Worm (Caenorhabditis elegans) whole organism, mixed stage, embryonic: Measurements from ENCODE around the gene clec-143.
A peak's percentile ranks its signal among the peaks of the same experiment; 100 is the strongest.

Experiments used
- M03D4.4 ChIP-seq: sonication (generic microtip); optimal IDR thresholded peaks from 2 replicates; lab custom pipeline; 2017; ENCODE audit warnings: mild to moderate bottlenecking, missing genetic modification characterization, missing compliant biosample characterization
- blmp-1 ChIP-seq: fragments of 150-350 bp; optimal IDR thresholded peaks from 2 replicates; lab custom pipeline; 2014; ENCODE audit warnings: missing biosample characterization, missing genetic modification characterization
- ceh-39 ChIP-seq: fragments of 150-350 bp; optimal IDR thresholded peaks from 2 replicates; lab custom pipeline; 2014; ENCODE audit warnings: missing biosample characterization, missing genetic modification characterization
- ceh-43 ChIP-seq: fragments of 200-800 bp; sonication (Bioruptor generic); optimal IDR thresholded peaks from 2 replicates; lab custom pipeline; 2018; ENCODE audit warnings: mild to moderate bottlenecking, missing genetic modification characterization, moderate library complexity, missing compliant biosample characterization
- ces-1 ChIP-seq: fragments of 150-350 bp; optimal IDR thresholded peaks from 2 replicates; lab custom pipeline; 2014; ENCODE audit warnings: missing biosample characterization, missing genetic modification reagents, missing genetic modification characterization
- cnd-1 ChIP-seq: fragments of 200-800 bp; sonication (Bioruptor generic); optimal IDR thresholded peaks from 2 replicates; lab custom pipeline; 2018; ENCODE audit warnings: mild to moderate bottlenecking, missing genetic modification characterization, missing compliant biosample characterization
- drap-1 ChIP-seq: fragments of 200-800 bp; sonication (Bioruptor generic); optimal IDR thresholded peaks from 3 replicates; lab custom pipeline; 2018; ENCODE audit warnings: mild to moderate bottlenecking, missing genetic modification characterization, missing compliant biosample characterization
- elt-1 ChIP-seq: sonication (generic microtip); optimal IDR thresholded peaks from 2 replicates; lab custom pipeline; 2017; ENCODE audit warnings: missing genetic modification characterization, mild to moderate bottlenecking, missing compliant biosample characterization, antibody characterized with exemption, moderate library complexity, borderline replicate concordance; ENCODE audit not compliant: insufficient read depth
- flh-1 ChIP-seq: fragments of 200-800 bp; sonication (Bioruptor generic); optimal IDR thresholded peaks from 2 replicates; lab custom pipeline; 2018; ENCODE audit warnings: mild to moderate bottlenecking, missing genetic modification characterization, moderate library complexity, missing compliant biosample characterization
- ham-2 ChIP-seq: fragments of 200-800 bp; sonication (Bioruptor generic); optimal IDR thresholded peaks from 2 replicates; lab custom pipeline; 2018; ENCODE audit warnings: mild to moderate bottlenecking, missing genetic modification characterization, missing compliant biosample characterization
- hlh-1 ChIP-seq: fragments of 150-350 bp; optimal IDR thresholded peaks from 2 replicates; lab custom pipeline; 2014; ENCODE audit warnings: missing biosample characterization, missing genetic modification reagents, missing genetic modification characterization
- lin-13 ChIP-seq: fragments of 150-350 bp; optimal IDR thresholded peaks from 2 replicates; lab custom pipeline; 2014; ENCODE audit warnings: missing biosample characterization, missing genetic modification characterization
- lin-32 ChIP-seq: fragments of 200-800 bp; sonication (Bioruptor generic); optimal IDR thresholded peaks from 2 replicates; lab custom pipeline; 2018; ENCODE audit warnings: mild to moderate bottlenecking, missing genetic modification characterization, missing compliant biosample characterization
- lsy-2 ChIP-seq: fragments of 150-350 bp; optimal IDR thresholded peaks from 2 replicates; lab custom pipeline; 2014; ENCODE audit warnings: missing biosample characterization, missing genetic modification characterization
- mab-5 ChIP-seq: fragments of 150-350 bp; optimal IDR thresholded peaks from 2 replicates; lab custom pipeline; 2014; ENCODE audit warnings: missing biosample characterization, missing genetic modification characterization
- mep-1 ChIP-seq: fragments of 150-350 bp; optimal IDR thresholded peaks from 2 replicates; lab custom pipeline; 2017; ENCODE audit warnings: missing biosample characterization, missing genetic modification reagents, missing genetic modification characterization, inconsistent platforms
- mls-2 ChIP-seq: sonication (generic microtip); optimal IDR thresholded peaks from 2 replicates; lab custom pipeline; 2016; ENCODE audit warnings: mild to moderate bottlenecking, missing genetic modification characterization, moderate library complexity, missing compliant biosample characterization
- nhr-12 ChIP-seq: fragments of 150-350 bp; optimal IDR thresholded peaks from 2 replicates; lab custom pipeline; 2014; ENCODE audit warnings: missing biosample characterization, missing genetic modification characterization
- nhr-2 ChIP-seq: fragments of 150-350 bp; optimal IDR thresholded peaks from 2 replicates; lab custom pipeline; 2014; ENCODE audit warnings: missing biosample characterization, missing genetic modification characterization
- nhr-237 ChIP-seq: fragments of 150-350 bp; optimal IDR thresholded peaks from 2 replicates; lab custom pipeline; 2014; ENCODE audit warnings: missing biosample characterization, missing genetic modification characterization
- nhr-28 ChIP-seq: fragments of 150-350 bp; optimal IDR thresholded peaks from 2 replicates; lab custom pipeline; 2014; ENCODE audit warnings: missing biosample characterization, missing genetic modification characterization
- nhr-76 ChIP-seq: sonication (generic microtip); optimal IDR thresholded peaks from 2 replicates; lab custom pipeline; 2017; ENCODE audit warnings: missing biosample characterization, missing genetic modification characterization
- pha-4 ChIP-seq: fragments of 150-350 bp; optimal IDR thresholded peaks from 2 replicates; lab custom pipeline; 2018; ENCODE audit warnings: missing biosample characterization, missing genetic modification reagents, missing genetic modification characterization
- sem-2 ChIP-seq: fragments of 200-800 bp; sonication (Bioruptor generic); optimal IDR thresholded peaks from 2 replicates; lab custom pipeline; 2018; ENCODE audit warnings: mild to moderate bottlenecking, missing genetic modification characterization, missing compliant biosample characterization
- sptf-1 ChIP-seq: sonication (generic microtip); optimal IDR thresholded peaks from 2 replicates; lab custom pipeline; 2017; ENCODE audit warnings: mild to moderate bottlenecking, missing genetic modification characterization, moderate library complexity, missing compliant biosample characterization
- unc-120 ChIP-seq: sonication (generic microtip); optimal IDR thresholded peaks from 2 replicates; lab custom pipeline; 2017; ENCODE audit warnings: missing genetic modification characterization, missing compliant biosample characterization; ENCODE audit not compliant: poor library complexity, severe bottlenecking
- unc-62 ChIP-seq: fragments of 150-350 bp; optimal IDR thresholded peaks from 2 replicates; lab custom pipeline; 2014; ENCODE audit warnings: missing biosample characterization, missing genetic modification reagents, missing genetic modification characterization

The clec-143 gene

ce11 chrII:10515422-10515821 lies 45.3 kb upstream of the clec-143 start:
- no peak for TF ChIP-seq elt-1 (tag; lab: Kevin White, UChicago)
- no peak for TF ChIP-seq mls-2 (tag; lab: Kevin White, UChicago)
- no peak for TF ChIP-seq flh-1 (GFP tag; lab: Kevin White, UChicago)
- no peak for TF ChIP-seq sptf-1 (tag; lab: Kevin White, UChicago)
- no peak for TF ChIP-seq ceh-39 (tag; lab: Kevin White, UChicago)
- no peak for TF ChIP-seq ham-2 (GFP tag; lab: Kevin White, UChicago)
- no peak for TF ChIP-seq lin-32
- no peak for TF ChIP-seq lsy-2 (tag; lab: Kevin White, UChicago)
- TF ChIP-seq ces-1 (GFP tag; lab: Kevin White, UChicago), result no peak
- TF ChIP-seq ceh-43 (GFP tag; lab: Kevin White, UChicago), result no peak
- TF ChIP-seq sem-2, result no peak
- TF ChIP-seq unc-120 (tag; lab: Kevin White, UChicago), result no peak
- no peak for TF ChIP-seq lin-13 (tag; lab: Kevin White, UChicago)
- TF ChIP-seq unc-62 (GFP tag; lab: Kevin White, UChicago), result no peak
- TF ChIP-seq, all 35 proteins: peak for 0

ce11 chrII:10513377-10513776 lies 43.3 kb upstream of the clec-143 start:
- TF ChIP-seq sptf-1 (tag; lab: Kevin White, UChicago) (no peak), nhr-76 (tag; lab: Kevin White, UChicago) (no peak), ham-2 (GFP tag; lab: Kevin White, UChicago) (no peak), ces-1 (GFP tag; lab: Kevin White, UChicago) (no peak), flh-1 (GFP tag; lab: Kevin White, UChicago) (no peak), nhr-12 (tag; lab: Kevin White, UChicago) (no peak), lin-32 (no peak), drap-1 (GFP tag; lab: Kevin White, UChicago) (no peak), M03D4.4 (no peak), mab-5 (tag; lab: Kevin White, UChicago) (no peak), nhr-28 (tag; lab: Kevin White, UChicago) (no peak)

ce11 chrII:10510242-10510641 lies 40.1 kb upstream of the clec-143 start, which contains the start of gene F59B10.3:
TSS of gene F59B10.3 (plus strand) at chrII:10510542.
- TF ChIP-seq nhr-28 (tag; lab: Kevin White, UChicago) (no peak), pha-4 (tag; lab: Kevin White, UChicago) (peak; percentile 63)

ce11 chrII:10509746-10510145 lies 39.6 kb upstream of the clec-143 start, which contains the start of gene F59B10.2:
TSS of gene F59B10.2 (minus strand) at chrII:10509846.
- TF ChIP-seq nhr-2 (tag; lab: Kevin White, UChicago), result no peak
- TF ChIP-seq, all 35 proteins: peak for 0

- TF ChIP-seq cnd-1 (tag; lab: Kevin White, UChicago), result no peak
- TF ChIP-seq, all 35 proteins: peak for 0
These were observed 37.8 kb upstream of the clec-143 start for ce11 chrII:10507906-10508305.

- TF ChIP-seq blmp-1 (tag; lab: Kevin White, UChicago) (no peak), hlh-1 (no peak), unc-120 (tag; lab: Kevin White, UChicago) (no peak), elt-1 (tag; lab: Kevin White, UChicago) (no peak), nhr-237 (tag; lab: Kevin White, UChicago) (no peak)
These were observed 35.9 kb upstream of the clec-143 start for ce11 chrII:10505949-10506348.

ce11 chrII:10504729-10505128 lies 34.6 kb upstream of the clec-143 start:
- TF ChIP-seq nhr-2 (tag; lab: Kevin White, UChicago) (peak; percentile 83), mep-1 (peak; percentile 17), ceh-39 (tag; lab: Kevin White, UChicago) (no peak), cnd-1 (tag; lab: Kevin White, UChicago) (peak; percentile 23)
